Fruit fly (Drosophila melanogaster) whole organism, embryonic: Measurements from ENCODE around the gene CG12112.

Experiments
- Ada2b ChIP-seq: fragments of 200-800 bp; sonication (Bioruptor generic); IDR thresholded peaks from 2 replicates; pipeline ENCODE4 v1.3.6; 2022; ENCODE audit warnings: missing biosample characterization, missing genetic modification characterization
- B-H1 ChIP-seq: fragments of 200-800 bp; sonication (Bioruptor generic); IDR thresholded peaks from 3 replicates; pipeline ENCODE4 v1.3.6; 2022; ENCODE audit warnings: missing biosample characterization, missing genetic modification characterization
- Bgb ChIP-seq: fragments of 200-800 bp; sonication (Bioruptor generic); IDR thresholded peaks from 2 replicates; pipeline ENCODE4 v1.3.6; 2022; ENCODE audit warnings: missing biosample characterization, missing genetic modification characterization; ENCODE audit not compliant: partially characterized antibody
- Blimp-1 ChIP-seq: fragments of 200-800 bp; sonication (Bioruptor generic); optimal IDR thresholded peaks from 3 replicates; lab custom pipeline; 2018; ENCODE audit warnings: missing biosample characterization, missing genetic modification characterization, mild to moderate bottlenecking, moderate library complexity, missing genetic modification reagents
- CG11723 ChIP-seq: fragments of 200-800 bp; sonication (Bioruptor generic); optimal IDR thresholded peaks from 2 replicates; lab custom pipeline; 2017; ENCODE audit warnings: missing biosample characterization, mild to moderate bottlenecking, missing genetic modification characterization
- CG12219 ChIP-seq: fragments of 200-800 bp; sonication (Bioruptor generic); optimal IDR thresholded peaks from 3 replicates; lab custom pipeline; 2018; ENCODE audit warnings: missing biosample characterization, mild to moderate bottlenecking, missing genetic modification characterization
- CG12236 ChIP-seq: fragments of 200-800 bp; sonication (Bioruptor generic); optimal IDR thresholded peaks from 2 replicates; lab custom pipeline; 2016; ENCODE audit warnings: missing biosample characterization, missing genetic modification characterization
- CG14014 ChIP-seq: fragments of 200-800 bp; sonication (Bioruptor generic); IDR thresholded peaks from 2 replicates; pipeline ENCODE4 v1.3.6; 2022; ENCODE audit warnings: missing biosample characterization, missing genetic modification characterization
- CG15011 ChIP-seq: fragments of 200-800 bp; sonication (Bioruptor generic); optimal IDR thresholded peaks from 3 replicates; lab custom pipeline; 2018; ENCODE audit warnings: missing biosample characterization, mild to moderate bottlenecking, missing genetic modification characterization
- CG1647 ChIP-seq: fragments of 200-800 bp; sonication (Bioruptor generic); optimal IDR thresholded peaks from 3 replicates; lab custom pipeline; 2016; ENCODE audit warnings: missing biosample characterization, missing genetic modification characterization
- CG18599 ChIP-seq: fragments of 200-800 bp; sonication (Bioruptor generic); optimal IDR thresholded peaks from 3 replicates; lab custom pipeline; 2017; ENCODE audit warnings: missing biosample characterization, missing genetic modification characterization, mild to moderate bottlenecking, moderate library complexity, missing genetic modification reagents
- CG2678 ChIP-seq: fragments of 200-800 bp; sonication (Bioruptor generic); optimal IDR thresholded peaks from 3 replicates; lab custom pipeline; 2019; ENCODE audit warnings: missing biosample characterization, mild to moderate bottlenecking, missing genetic modification characterization, moderate library complexity
- CG30403 ChIP-seq: fragments of 200-800 bp; sonication (Bioruptor generic); optimal IDR thresholded peaks from 3 replicates; lab custom pipeline; 2016; ENCODE audit warnings: missing biosample characterization, missing genetic modification characterization
- CG31441 ChIP-seq: fragments of 200-800 bp; sonication (Bioruptor generic); IDR thresholded peaks from 2 replicates; pipeline ENCODE4 v1.3.6; 2022; ENCODE audit warnings: missing biosample characterization, missing genetic modification characterization
- CG32532 ChIP-seq: fragments of 200-800 bp; sonication (Bioruptor generic); IDR thresholded peaks from 2 replicates; pipeline ENCODE4 v1.3.6; 2022; ENCODE audit warnings: missing biosample characterization, missing genetic modification characterization
- CG34422 ChIP-seq: fragments of 200-800 bp; sonication (Bioruptor generic); IDR thresholded peaks from 3 replicates; pipeline ENCODE4 v1.3.6; 2022; ENCODE audit warnings: missing biosample characterization, missing genetic modification characterization
- CG4730 ChIP-seq: fragments of 200-800 bp; sonication (Bioruptor generic); IDR thresholded peaks from 2 replicates; pipeline ENCODE4 v1.3.6; 2022; ENCODE audit warnings: missing biosample characterization, missing genetic modification characterization
- CG5245 ChIP-seq: fragments of 200-800 bp; sonication (Bioruptor generic); optimal IDR thresholded peaks from 3 replicates; lab custom pipeline; 2016; ENCODE audit warnings: missing biosample characterization, missing genetic modification characterization
- CG8290 ChIP-seq, 3 experiments: fragments of 200-800 bp; sonication (Bioruptor generic); optimal IDR thresholded peaks; 2 replicates each; lab custom pipeline; 2016 to 2019; ENCODE audit warnings: missing biosample characterization in 3 of 3, missing genetic modification characterization in 3 of 3, mild to moderate bottlenecking in 2 of 3, moderate library complexity in 1 of 3
- CG8388 ChIP-seq: fragments of 200-800 bp; sonication (Bioruptor generic); optimal IDR thresholded peaks from 2 replicates; lab custom pipeline; 2019; ENCODE audit warnings: missing biosample characterization, mild to moderate bottlenecking, missing genetic modification characterization, moderate library complexity
- CG9727 ChIP-seq: fragments of 200-800 bp; sonication (Bioruptor generic); optimal IDR thresholded peaks from 3 replicates; lab custom pipeline; 2017; ENCODE audit warnings: missing biosample characterization, mild to moderate bottlenecking, missing genetic modification characterization
- CG9932 ChIP-seq: fragments of 200-800 bp; sonication (Bioruptor generic); IDR thresholded peaks from 2 replicates; pipeline ENCODE4 v1.3.6; 2022; ENCODE audit warnings: missing biosample characterization, missing genetic modification characterization
- Camta ChIP-seq: fragments of 200-800 bp; sonication (Bioruptor generic); optimal IDR thresholded peaks from 2 replicates; lab custom pipeline; 2016; ENCODE audit warnings: missing biosample characterization, missing genetic modification characterization
- D19A ChIP-seq: fragments of 200-800 bp; optimal IDR thresholded peaks from 3 replicates; lab custom pipeline; 2019; ENCODE audit warnings: missing biosample characterization, mild to moderate bottlenecking, missing genetic modification characterization, moderate library complexity
- Dll ChIP-seq: fragments of 200-800 bp; sonication (Bioruptor generic); IDR thresholded peaks from 4 replicates; pipeline ENCODE4 v1.3.6; 2022; ENCODE audit warnings: missing biosample characterization, missing genetic modification characterization; ENCODE audit not compliant: partially characterized antibody
- Doc3 ChIP-seq: fragments of 200-800 bp; sonication (Bioruptor generic); IDR thresholded peaks from 3 replicates; pipeline ENCODE4 v1.3.6; 2022; ENCODE audit warnings: missing biosample characterization, missing genetic modification characterization; ENCODE audit not compliant: partially characterized antibody
- E2f1 ChIP-seq: fragments of 200-800 bp; sonication (Bioruptor generic); IDR thresholded peaks from 2 replicates; pipeline ENCODE4 v1.3.6; 2022; ENCODE audit warnings: missing biosample characterization, missing genetic modification characterization
- E2f2 ChIP-seq: fragments of 200-800 bp; sonication (Bioruptor generic); IDR thresholded peaks from 2 replicates; pipeline ENCODE4 v1.3.6; 2022; ENCODE audit warnings: missing biosample characterization, missing genetic modification characterization
- Ets97D ChIP-seq: fragments of 200-800 bp; sonication (Bioruptor generic); optimal IDR thresholded peaks from 3 replicates; lab custom pipeline; 2016; ENCODE audit warnings: missing biosample characterization, missing genetic modification characterization
- HLH3B ChIP-seq: fragments of 200-800 bp; sonication (Bioruptor generic); IDR thresholded peaks from 2 replicates; pipeline ENCODE4 v1.3.6; 2022; ENCODE audit warnings: missing biosample characterization, missing genetic modification characterization
- HmgD ChIP-seq: fragments of 200-800 bp; sonication (Bioruptor generic); optimal IDR thresholded peaks from 3 replicates; lab custom pipeline; 2016; ENCODE audit warnings: missing biosample characterization, missing genetic modification characterization
- Hr51 ChIP-seq, 2 experiments: fragments of 200-800 bp; sonication (Bioruptor generic); optimal IDR thresholded peaks; 2 replicates in 1 of 2; 3 replicates in 1 of 2; lab custom pipeline; 2016 to 2018; ENCODE audit warnings: missing biosample characterization in 2 of 2, missing genetic modification characterization in 2 of 2, mild to moderate bottlenecking in 1 of 2, moderate library complexity in 1 of 2
- Jarid2 ChIP-seq: fragments of 200-800 bp; sonication (Bioruptor generic); optimal IDR thresholded peaks from 3 replicates; lab custom pipeline; 2017; ENCODE audit warnings: mild to moderate bottlenecking, missing biosample characterization, missing genetic modification reagents, missing genetic modification characterization
- MESR4 ChIP-seq: fragments of 200-800 bp; sonication (Bioruptor generic); optimal IDR thresholded peaks from 2 replicates; lab custom pipeline; 2018; ENCODE audit warnings: missing biosample characterization, mild to moderate bottlenecking, missing genetic modification characterization, moderate library complexity
- chn ChIP-seq: fragments of 200-800 bp; sonication (Bioruptor generic); optimal IDR thresholded peaks from 2 replicates; lab custom pipeline; 2016; ENCODE audit warnings: missing biosample characterization, missing genetic modification characterization
- dpn ChIP-seq, 2 experiments: fragments of 200-800 bp; sonication (Bioruptor generic); optimal IDR thresholded peaks; 3 replicates each; lab custom pipeline; 2016; ENCODE audit warnings: missing biosample characterization in 2 of 2, missing genetic modification characterization in 2 of 2
- ewg ChIP-seq: fragments of 200-800 bp; sonication (Bioruptor generic); optimal IDR thresholded peaks from 3 replicates; lab custom pipeline; 2017; ENCODE audit warnings: mild to moderate bottlenecking, missing biosample characterization, missing genetic modification reagents, missing genetic modification characterization
- fu2 ChIP-seq: fragments of 200-800 bp; sonication (Bioruptor generic); optimal IDR thresholded peaks from 2 replicates; lab custom pipeline; 2016; ENCODE audit warnings: missing biosample characterization, missing genetic modification characterization
- gce ChIP-seq: fragments of 200-800 bp; sonication (Bioruptor generic); IDR thresholded peaks from 3 replicates; pipeline ENCODE4 v1.3.6; 2022; ENCODE audit warnings: missing biosample characterization, missing genetic modification characterization
- lilli ChIP-seq: fragments of 200-800 bp; sonication (Bioruptor generic); optimal IDR thresholded peaks from 3 replicates; lab custom pipeline; 2016; ENCODE audit warnings: missing biosample characterization, missing genetic modification characterization
- maf-S ChIP-seq: fragments of 200-800 bp; sonication (Bioruptor generic); optimal IDR thresholded peaks from 2 replicates; lab custom pipeline; 2016; ENCODE audit warnings: missing biosample characterization, missing genetic modification characterization
- mam ChIP-seq: fragments of 200-800 bp; sonication (Bioruptor generic); optimal IDR thresholded peaks from 3 replicates; lab custom pipeline; 2016; ENCODE audit warnings: missing biosample characterization, missing genetic modification characterization
- nerfin-2 ChIP-seq: fragments of 200-800 bp; sonication (Bioruptor generic); IDR thresholded peaks from 2 replicates; pipeline ENCODE4 v1.3.6; 2022; ENCODE audit warnings: missing biosample characterization, missing genetic modification characterization; ENCODE audit not compliant: partially characterized antibody
- pita ChIP-seq: fragments of 200-800 bp; sonication (Bioruptor generic); optimal IDR thresholded peaks from 2 replicates; lab custom pipeline; 2017; ENCODE audit warnings: missing biosample characterization, mild to moderate bottlenecking, missing genetic modification characterization
- psq ChIP-seq: fragments of 200-800 bp; sonication (Bioruptor generic); optimal IDR thresholded peaks from 2 replicates; lab custom pipeline; 2017; ENCODE audit warnings: missing biosample characterization, missing genetic modification characterization
- seq ChIP-seq: fragments of 200-800 bp; sonication (Bioruptor generic); IDR thresholded peaks from 2 replicates; pipeline ENCODE4 v1.3.6; 2022; ENCODE audit warnings: missing biosample characterization, missing genetic modification characterization
- so ChIP-seq: fragments of 200-800 bp; sonication (Bioruptor generic); IDR thresholded peaks from 3 replicates; pipeline ENCODE4 v1.3.6; 2022; ENCODE audit warnings: missing biosample characterization, missing genetic modification characterization
- trh ChIP-seq: fragments of 200-800 bp; sonication (Bioruptor generic); optimal IDR thresholded peaks from 2 replicates; lab custom pipeline; 2016; ENCODE audit warnings: missing biosample characterization, missing genetic modification characterization
- vfl ChIP-seq: fragments of 200-800 bp; sonication (Bioruptor generic); optimal IDR thresholded peaks from 2 replicates; lab custom pipeline; 2016; ENCODE audit warnings: missing biosample characterization, missing genetic modification characterization
- z ChIP-seq: fragments of 200-800 bp; sonication (Bioruptor generic); IDR thresholded peaks from 3 replicates; pipeline ENCODE4 v1.3.6; 2022; ENCODE audit warnings: missing biosample characterization, missing genetic modification characterization

Gene CG12112

DNA sequence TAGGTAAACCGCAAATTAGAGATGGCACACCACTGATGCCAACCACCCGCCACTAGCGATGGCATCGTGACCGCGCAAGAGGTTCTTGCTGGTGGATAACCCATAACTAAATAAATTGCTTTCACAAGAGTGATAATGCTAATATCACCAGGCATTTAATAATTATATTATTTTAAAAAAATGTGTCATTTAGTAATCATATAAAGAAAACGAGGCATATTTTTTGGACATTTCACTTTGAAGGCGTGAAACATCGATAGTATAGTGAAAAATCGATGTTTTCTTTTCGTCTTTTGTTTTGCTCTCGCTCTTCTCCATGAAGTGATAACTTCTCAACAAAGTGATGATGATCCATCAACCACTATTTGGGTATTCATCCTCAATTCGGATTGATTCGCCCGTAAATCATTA is 1.2 kb downstream of the CG12112 start, which contains the start of gene IntS4 (continued):
- TF ChIP-seq CG12219 (GFP tag; lab: Kevin White, UChicago), result no peak
- TF ChIP-seq CG34422 (GFP tag; lab: Robert Waterston, UW), result peak; percentile 41; the same call in 1 of the 3 replicates
- peak; percentile 78 for TF ChIP-seq CG32532 (GFP tag; lab: Robert Waterston, UW)
- peak; percentile 49; the same call in 1 of the 2 replicates for TF ChIP-seq CG14014 (GFP tag; lab: Robert Waterston, UW)
- TF ChIP-seq CG2678 (tag; lab: Kevin White, UChicago), result no peak
- TF ChIP-seq Ets97D (GFP tag; lab: Kevin White, UChicago), result peak; percentile 47
- TF ChIP-seq psq (GFP tag; lab: Kevin White, UChicago), result peak; percentile 98
- TF ChIP-seq lilli, result peak; percentile 77
- TF ChIP-seq ewg (GFP tag; lab: Kevin White, UChicago), result no peak
- peak; percentile 61 for TF ChIP-seq mam (GFP tag; lab: Kevin White, UChicago)
- TF ChIP-seq Jarid2, result no peak
- peak; percentile 68 for TF ChIP-seq CG9727 (GFP tag; lab: Kevin White, UChicago)
- no peak for TF ChIP-seq CG18599 (GFP tag; lab: Kevin White, UChicago)
- TF ChIP-seq D19A (tag; lab: Kevin White, UChicago), result peak; percentile 51
- no peak for TF ChIP-seq Blimp-1 (GFP tag; lab: Kevin White, UChicago)
- TF ChIP-seq CG5245 (GFP tag; lab: Kevin White, UChicago), result peak; percentile 4
- TF ChIP-seq E2f1 (GFP tag; lab: Robert Waterston, UW), result peak; percentile 64
- TF ChIP-seq CG9932 (GFP tag; lab: Robert Waterston, UW), result peak; percentile 91
- TF ChIP-seq so, result no peak
- peak; percentile 49 for TF ChIP-seq chn
- TF ChIP-seq B-H1, result no peak
- peak; percentile 73 for TF ChIP-seq CG30403 (GFP tag; lab: Kevin White, UChicago)
- TF ChIP-seq gce, result no peak
- peak; percentile 1 for TF ChIP-seq maf-S (GFP tag; lab: Kevin White, UChicago)
- peak; percentile 96 for TF ChIP-seq Doc3 (GFP tag; lab: Robert Waterston, UW)
- TF ChIP-seq Ada2b (GFP tag; lab: Robert Waterston, UW), result peak; percentile 58
- TF ChIP-seq Camta (GFP tag; lab: Kevin White, UChicago), result peak; percentile 22
- no peak for TF ChIP-seq pita (GFP tag; lab: Kevin White, UChicago)
- peak; percentile 59; the same call in 1 of the 2 replicates for TF ChIP-seq CG31441 (GFP tag; lab: Robert Waterston, UW)
- TF ChIP-seq trh (GFP tag; lab: Kevin White, UChicago), result no peak
- TF ChIP-seq CG12236, result no peak
- TF ChIP-seq CG8290 (GFP tag; optimal IDR thresholded peaks at IDR 0.05; lab: Kevin White, UChicago), result peak; percentile 62
- TF ChIP-seq CG8290 (tag; optimal IDR thresholded peaks at IDR 0.05; lab: Kevin White, UChicago), result peak; percentile 11 to 57
- peak; percentile 40; the same call in 1 of the 2 replicates for TF ChIP-seq seq (GFP tag; lab: Robert Waterston, UW)
- peak; percentile 90 for TF ChIP-seq Bgb (GFP tag; lab: Robert Waterston, UW)
- no peak for TF ChIP-seq CG11723
- peak; percentile 41; the same call in 1 of the 2 replicates for TF ChIP-seq HLH3B (GFP tag; lab: Robert Waterston, UW)
- peak; percentile 24 for TF ChIP-seq CG15011
- peak; percentile 39 to 82 for TF ChIP-seq dpn (GFP tag; optimal IDR thresholded peaks at IDR 0.05; lab: Kevin White, UChicago)
- peak; percentile 83; the same call in 1 of the 2 replicates for TF ChIP-seq nerfin-2
- no peak for TF ChIP-seq fu2 (GFP tag; lab: Kevin White, UChicago)
- peak; percentile 3 for TF ChIP-seq CG1647
- no peak for TF ChIP-seq z
- TF ChIP-seq CG8388 (GFP tag; lab: Kevin White, UChicago), result peak; percentile 52
- TF ChIP-seq CG4730 (GFP tag; lab: Robert Waterston, UW), result peak; percentile 38; the same call in 1 of the 2 replicates
- TF ChIP-seq Dll, result peak; percentile 98
- TF ChIP-seq MESR4 (GFP tag; lab: Kevin White, UChicago), result no peak
- peak; percentile 71 for TF ChIP-seq vfl (GFP tag; lab: Kevin White, UChicago)
- TF ChIP-seq HmgD (GFP tag; lab: Kevin White, UChicago), result no peak
- peak in 1 of 2 experiments; percentile 57 for TF ChIP-seq Hr51 (GFP tag; optimal IDR thresholded peaks at IDR 0.05; lab: Kevin White, UChicago)
- peak; percentile 50 for TF ChIP-seq E2f2 (GFP tag; lab: Robert Waterston, UW)
